Fruit fly (Drosophila melanogaster) whole organism, wandering third instar larva: ENCODE data around the gene CG1309.

Experiments used
- Hnf4 ChIP-seq: fragments of 200-800 bp; sonication (Bioruptor generic); optimal IDR thresholded peaks from 2 replicates; lab custom pipeline; 2016; ENCODE audit warnings: missing biosample characterization, mild to moderate bottlenecking, missing genetic modification characterization
- Myc ChIP-seq: fragments of >200 bp; optimal IDR thresholded peaks from 2 replicates; lab custom pipeline; 2017
- br ChIP-seq: fragments of 200-800 bp; sonication (Bioruptor generic); optimal IDR thresholded peaks from 2 replicates; lab custom pipeline; 2016; ENCODE audit warnings: missing biosample characterization, missing genetic modification characterization
- fru ChIP-seq: fragments of 200-800 bp; sonication (Bioruptor generic); optimal IDR thresholded peaks from 3 replicates; lab custom pipeline; 2016; ENCODE audit warnings: missing biosample characterization, mild to moderate bottlenecking, missing genetic modification characterization
- lola ChIP-seq: fragments of >200 bp; optimal IDR thresholded peaks from 2 replicates; lab custom pipeline; 2017; ENCODE audit warnings: missing biosample characterization, missing genetic modification characterization
- sage ChIP-seq: fragments of 200-800 bp; sonication (Bioruptor generic); optimal IDR thresholded peaks from 2 replicates; lab custom pipeline; 2016; ENCODE audit warnings: missing biosample characterization, mild to moderate bottlenecking, missing genetic modification characterization
- woc ChIP-seq: sonication (Bioruptor generic); optimal IDR thresholded peaks from 2 replicates; lab custom pipeline; 2016; ENCODE audit warnings: missing biosample characterization, mild to moderate bottlenecking, missing genetic modification characterization

The CG1309 gene

dm6 chr3L:4307691-4308383 lies 48.6 kb downstream of the CG1309 start, which contains the start of gene dyl:
Gene dyl, minus strand, starts transcription at chr3L:4307718.
- no peak for TF ChIP-seq Hnf4
- no peak for TF ChIP-seq br (GFP tag; lab: Kevin White, UChicago)
- no peak for TF ChIP-seq sage
- no peak for TF ChIP-seq fru
- no peak for TF ChIP-seq lola
- TF ChIP-seq woc (GFP tag; lab: Kevin White, UChicago): no peak

dm6 chr3L:4310604-4311003 lies 51.4 kb downstream of the CG1309 start:
- no peak for TF ChIP-seq Myc (lab: Kevin White, UChicago)
